Worm (Caenorhabditis elegans) whole organism, late embryonic: ENCODE measurements around the gene C26D10.3.

Experiments
- Y22D7AL.16 ChIP-seq: sonication (generic microtip); optimal IDR thresholded peaks from 2 replicates; lab custom pipeline; 2016; ENCODE audit warnings: missing genetic modification characterization, missing compliant biosample characterization
- pros-1 ChIP-seq: fragments of 150-350 bp; optimal IDR thresholded peaks from 2 replicates; lab custom pipeline; 2014; ENCODE audit warnings: missing biosample characterization, missing genetic modification reagents, missing genetic modification characterization

- TF ChIP-seq Y22D7AL.16 (tag; lab: Kevin White, UChicago) (no peak), pros-1 (tag; lab: Kevin White, UChicago) (no peak)
These were observed 52.5 kb downstream of the C26D10.3 start for ce11 chrII:8377722-8378121.
